Worm (Caenorhabditis elegans): ENCODE data around the gene pals-28.

The pals-28 gene

DNA sequence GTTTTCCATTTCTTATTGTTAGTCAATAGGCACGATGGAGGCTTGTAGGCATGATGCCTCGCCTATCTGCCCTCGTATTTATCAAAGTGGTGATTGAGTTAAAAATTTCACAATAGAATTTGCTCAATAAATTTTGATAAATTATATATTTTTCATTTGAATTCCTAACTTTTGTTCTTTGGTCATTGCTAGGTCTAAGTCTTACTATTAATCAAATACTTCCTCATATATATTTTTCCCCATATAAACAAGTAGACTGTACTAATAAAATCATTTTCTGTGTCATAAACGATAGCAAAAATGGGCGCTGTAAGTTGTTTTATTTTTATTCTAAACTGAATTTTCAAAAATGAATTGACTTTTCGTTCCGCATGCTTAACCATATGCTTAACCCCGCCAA is at the start of gene pals-28:
Gene pals-28, plus strand, starts transcription at position 301 of the 400 bp plus-strand sequence.
- no peak for TF ChIP-seq lin-13 (GFP tag; optimal IDR thresholded peaks at IDR 0.05)

- TF ChIP-seq nhr-12 (tag; optimal IDR thresholded peaks at IDR 0.05) (no peak), mdl-1 (tag; optimal IDR thresholded peaks at IDR 0.05) (no peak), mab-9 (GFP tag; IDR thresholded peaks at IDR 0.05) (no peak), skn-1 (tag; optimal IDR thresholded peaks at IDR 0.05) (no peak), ceh-8 (GFP tag; optimal IDR thresholded peaks at IDR 0.05) (no peak), aha-1 (tag; optimal IDR thresholded peaks at IDR 0.05) (no peak), nhr-237 (tag; optimal IDR thresholded peaks at IDR 0.05) (no peak), lin-15B (tag; optimal IDR thresholded peaks at IDR 0.05) (no peak), nhr-20 (tag; optimal IDR thresholded peaks at IDR 0.05) (no peak), lin-13 (GFP tag; optimal IDR thresholded peaks at IDR 0.05) (no peak), ces-1 (GFP tag; optimal IDR thresholded peaks at IDR 0.05) (no peak), nhr-76 (tag; optimal IDR thresholded peaks at IDR 0.05) (no peak), lsy-2 (tag; optimal IDR thresholded peaks at IDR 0.05) (peak in 1 of 2 experiments; percentile 46), hlh-4 (tag; optimal IDR thresholded peaks at IDR 0.05) (no peak), ceh-82 (tag; optimal IDR thresholded peaks at IDR 0.05) (peak in 2 of 3 experiments; percentile 36 to 41), nhr-28 (tag; optimal IDR thresholded peaks at IDR 0.05) (no peak), fkh-8 (tag; optimal IDR thresholded peaks at IDR 0.05) (peak; percentile 66), xbp-1 (tag; optimal IDR thresholded peaks at IDR 0.05) (peak; percentile 9), nhr-47 (tag; optimal IDR thresholded peaks at IDR 0.05) (peak; percentile 40), nhr-11 (tag; optimal IDR thresholded peaks at IDR 0.05) (no peak), rnt-1 (tag; optimal IDR thresholded peaks at IDR 0.05) (no peak), fos-1 (tag; optimal IDR thresholded peaks at IDR 0.05) (no peak), fkh-4 (tag; optimal IDR thresholded peaks at IDR 0.05; ENCODE audit: borderline replicate concordance) (no peak), lin-14 (GFP tag; optimal IDR thresholded peaks at IDR 0.05) (peak; percentile 86), alr-1 (tag; optimal IDR thresholded peaks at IDR 0.05; ENCODE audit: borderline replicate concordance) (no peak), sptf-1 (tag; optimal IDR thresholded peaks at IDR 0.05) (no peak), egl-27 (tag; optimal IDR thresholded peaks at IDR 0.05) (no peak), nhr-90 (tag; optimal IDR thresholded peaks at IDR 0.05; ENCODE audit: poor library complexity) (no peak), unc-86 (tag; optimal IDR thresholded peaks at IDR 0.05) (peak; percentile 40), grh-1 (GFP tag; IDR thresholded peaks at IDR 0.05) (no peak), hlh-17 (GFP tag; optimal IDR thresholded peaks at IDR 0.05; ENCODE audit: borderline replicate concordance) (no peak), ceh-63 (GFP tag; optimal IDR thresholded peaks at IDR 0.05) (no peak), egl-13 (tag; optimal IDR thresholded peaks at IDR 0.05) (no peak), ztf-11 (tag; optimal IDR thresholded peaks at IDR 0.05) (peak in 1 of 2 experiments; percentile 25), unc-30 (tag; optimal IDR thresholded peaks at IDR 0.05) (no peak), vab-15 (tag; optimal IDR thresholded peaks at IDR 0.05) (no peak), tlp-1 (tag; optimal IDR thresholded peaks at IDR 0.05) (no peak), lin-39 (tag; optimal IDR thresholded peaks at IDR 0.05) (no peak), pax-3 (tag; optimal IDR thresholded peaks at IDR 0.05) (no peak), nhr-19 (GFP tag; conservative IDR thresholded peaks at IDR 0.05) (no peak), zip-4 (GFP tag; optimal IDR thresholded peaks at IDR 0.05) (no peak), hpl-2 (GFP tag; optimal IDR thresholded peaks at IDR 0.05) (no peak), ets-5 (GFP tag; IDR thresholded peaks at IDR 0.05) (no peak), aly-2 (tag; optimal IDR thresholded peaks at IDR 0.05) (no peak), unc-98 (GFP tag; IDR thresholded peaks at IDR 0.05) (no peak), efl-3 (GFP tag; optimal IDR thresholded peaks at IDR 0.05) (no peak), nhr-77 (tag; optimal IDR thresholded peaks at IDR 0.05) (no peak), unc-130 (tag; optimal IDR thresholded peaks at IDR 0.05) (no peak), nhr-85 (tag) (no peak), dpl-1 (GFP tag; optimal IDR thresholded peaks at IDR 0.05) (peak in 1 of 3 experiments; percentile 8), zag-1 (tag; optimal IDR thresholded peaks at IDR 0.05) (no peak)
Measured at ce11 chrIII:4335614-4336013, 49.0 kb upstream of the pals-28 start.

All from whole organism, L1 larva.